Worm (Caenorhabditis elegans): ENCODE data around the gene mut-15.

ce11 chrV:15020229-15020628 lies 17.9 kb downstream of the mut-15 start, which contains the start of gene F14H8.2:
- TF ChIP-seq nhr-77 (tag; optimal IDR thresholded peaks at IDR 0.05), result no peak
- no peak for TF ChIP-seq ceh-62 (tag; optimal IDR thresholded peaks at IDR 0.05)
- no peak for TF ChIP-seq pqm-1 (tag; optimal IDR thresholded peaks at IDR 0.05)
- TF ChIP-seq nhr-76 (tag; optimal IDR thresholded peaks at IDR 0.05), result no peak
- no peak for TF ChIP-seq unc-130 (GFP tag; optimal IDR thresholded peaks at IDR 0.05)
- TF ChIP-seq nhr-11 (tag; optimal IDR thresholded peaks at IDR 0.05), result no peak
- TF ChIP-seq unc-62 (GFP tag; optimal IDR thresholded peaks at IDR 0.05 in 1 of 2), result no peak
- TF ChIP-seq unc-62 (tag; optimal IDR thresholded peaks at IDR 0.05), result no peak
- no peak for TF ChIP-seq ama-1 (optimal IDR thresholded peaks at IDR 0.05)
- no peak for TF ChIP-seq rbr-2 (tag; optimal IDR thresholded peaks at IDR 0.05)
- TF ChIP-seq zip-11 (GFP tag; IDR thresholded peaks at IDR 0.05), result no peak
- TF ChIP-seq zfp-2 (tag; optimal IDR thresholded peaks at IDR 0.05), result no peak

Data from whole organism, L4 larva.